Fruit fly (Drosophila melanogaster) whole organism, embryonic: ENCODE data around the gene ry.

Experiments
- Antp ChIP-seq: fragments of 200-800 bp; sonication (Bioruptor generic); optimal IDR thresholded peaks from 3 replicates; lab custom pipeline; 2016; ENCODE audit warnings: missing biosample characterization, missing genetic modification characterization
- CG10267 ChIP-seq: fragments of 200-800 bp; sonication (Bioruptor generic); optimal IDR thresholded peaks from 2 replicates; lab custom pipeline; 2018; ENCODE audit warnings: missing biosample characterization, mild to moderate bottlenecking, missing genetic modification characterization, moderate library complexity
- CG10462 ChIP-seq: fragments of 200-800 bp; sonication (Bioruptor generic); optimal IDR thresholded peaks from 2 replicates; lab custom pipeline; 2016; ENCODE audit warnings: missing biosample characterization, missing genetic modification characterization
- CG12391 ChIP-seq: fragments of 200-800 bp; sonication (Bioruptor generic); optimal IDR thresholded peaks from 3 replicates; lab custom pipeline; 2018; ENCODE audit warnings: missing biosample characterization, mild to moderate bottlenecking, missing genetic modification characterization, moderate library complexity
- CG12744 ChIP-seq: fragments of 200-800 bp; sonication (Bioruptor generic); optimal IDR thresholded peaks from 2 replicates; lab custom pipeline; 2016; ENCODE audit warnings: missing biosample characterization, missing genetic modification characterization
- CG13424 ChIP-seq: fragments of 200-800 bp; sonication (Bioruptor generic); optimal IDR thresholded peaks from 2 replicates; lab custom pipeline; 2019; ENCODE audit warnings: missing biosample characterization, mild to moderate bottlenecking, missing genetic modification characterization, moderate library complexity
- CG14965 ChIP-seq: fragments of 200-800 bp; sonication (Bioruptor generic); optimal IDR thresholded peaks from 2 replicates; lab custom pipeline; 2016; ENCODE audit warnings: missing biosample characterization, missing genetic modification characterization, borderline replicate concordance
- CG15011 ChIP-seq: fragments of 200-800 bp; sonication (Bioruptor generic); optimal IDR thresholded peaks from 3 replicates; lab custom pipeline; 2018; ENCODE audit warnings: missing biosample characterization, mild to moderate bottlenecking, missing genetic modification characterization
- CG15601 ChIP-seq: fragments of 200-800 bp; sonication (Bioruptor generic); optimal IDR thresholded peaks from 3 replicates; lab custom pipeline; 2019; ENCODE audit warnings: missing biosample characterization, mild to moderate bottlenecking, missing genetic modification characterization, moderate library complexity
- CG15696 ChIP-seq: fragments of 200-800 bp; sonication (Bioruptor generic); optimal IDR thresholded peaks from 2 replicates; lab custom pipeline; 2019; ENCODE audit warnings: missing biosample characterization, mild to moderate bottlenecking, missing genetic modification characterization, moderate library complexity
- CG1602 ChIP-seq: fragments of 200-800 bp; sonication (Bioruptor generic); optimal IDR thresholded peaks from 3 replicates; lab custom pipeline; 2016; ENCODE audit warnings: missing biosample characterization, missing genetic modification characterization
- CG16815 ChIP-seq: fragments of 200-800 bp; sonication (Bioruptor generic); optimal IDR thresholded peaks from 3 replicates; lab custom pipeline; 2017; ENCODE audit warnings: missing biosample characterization, mild to moderate bottlenecking, missing genetic modification characterization
- CG17359 ChIP-seq: fragments of 200-800 bp; sonication (Bioruptor generic); optimal IDR thresholded peaks from 3 replicates; lab custom pipeline; 2018; ENCODE audit warnings: missing biosample characterization, mild to moderate bottlenecking, missing genetic modification characterization, moderate library complexity
- CG17361 ChIP-seq: fragments of 200-800 bp; sonication (Bioruptor generic); IDR thresholded peaks from 3 replicates; pipeline ENCODE4 v1.3.6; 2022; ENCODE audit warnings: missing biosample characterization, missing genetic modification characterization
- CG18011 ChIP-seq: fragments of 200-800 bp; sonication (Bioruptor generic); optimal IDR thresholded peaks from 2 replicates; lab custom pipeline; 2017; ENCODE audit warnings: missing biosample characterization, missing genetic modification characterization, mild to moderate bottlenecking, moderate library complexity, missing genotype
- CG18262 ChIP-seq: fragments of 200-800 bp; optimal IDR thresholded peaks from 3 replicates; lab custom pipeline; 2019; ENCODE audit warnings: missing biosample characterization, mild to moderate bottlenecking, missing genetic modification characterization, moderate library complexity
- CG18476 ChIP-seq: fragments of 200-800 bp; sonication (Bioruptor generic); optimal IDR thresholded peaks from 2 replicates; lab custom pipeline; 2016; ENCODE audit warnings: missing biosample characterization, mild to moderate bottlenecking, missing genetic modification characterization
- CG2116 ChIP-seq: fragments of 200-800 bp; sonication (Bioruptor generic); optimal IDR thresholded peaks from 3 replicates; lab custom pipeline; 2018; ENCODE audit warnings: missing biosample characterization, mild to moderate bottlenecking, missing genetic modification characterization
- CG2120 ChIP-seq: fragments of 200-800 bp; sonication (Bioruptor generic); optimal IDR thresholded peaks from 3 replicates; lab custom pipeline; 2016; ENCODE audit warnings: missing biosample characterization, missing genetic modification characterization
- CG33213 ChIP-seq: fragments of 200-800 bp; sonication (Bioruptor generic); optimal IDR thresholded peaks from 3 replicates; lab custom pipeline; 2016; ENCODE audit warnings: missing biosample characterization, missing genetic modification characterization
- CG3847 ChIP-seq: fragments of 200-800 bp; sonication (Bioruptor generic); IDR thresholded peaks from 2 replicates; pipeline ENCODE4 v1.3.6; 2022; ENCODE audit warnings: missing biosample characterization, missing genetic modification characterization
- CG42726 ChIP-seq: fragments of 200-800 bp; sonication (Bioruptor generic); IDR thresholded peaks from 2 replicates; pipeline ENCODE4 v1.3.6; 2022; ENCODE audit warnings: missing biosample characterization, missing genetic modification characterization; ENCODE audit not compliant: partially characterized antibody
- CG8089 ChIP-seq: fragments of 200-800 bp; sonication (Bioruptor generic); optimal IDR thresholded peaks from 3 replicates; lab custom pipeline; 2016; ENCODE audit warnings: missing biosample characterization, missing genetic modification characterization
- CG8924 ChIP-seq: fragments of 200-800 bp; optimal IDR thresholded peaks from 3 replicates; lab custom pipeline; 2019; ENCODE audit warnings: missing biosample characterization, mild to moderate bottlenecking, missing genetic modification characterization, moderate library complexity
- CG9932 ChIP-seq: fragments of 200-800 bp; sonication (Bioruptor generic); IDR thresholded peaks from 2 replicates; pipeline ENCODE4 v1.3.6; 2022; ENCODE audit warnings: missing biosample characterization, missing genetic modification characterization
- Camta ChIP-seq: fragments of 200-800 bp; sonication (Bioruptor generic); optimal IDR thresholded peaks from 2 replicates; lab custom pipeline; 2016; ENCODE audit warnings: missing biosample characterization, missing genetic modification characterization
- Chrac-16 ChIP-seq: fragments of 200-800 bp; sonication (Bioruptor generic); optimal IDR thresholded peaks from 3 replicates; lab custom pipeline; 2016; ENCODE audit warnings: missing biosample characterization, missing genetic modification characterization
- Dek ChIP-seq: fragments of 200-800 bp; sonication (Bioruptor generic); optimal IDR thresholded peaks from 3 replicates; lab custom pipeline; 2019; ENCODE audit warnings: missing biosample characterization, mild to moderate bottlenecking, missing genetic modification characterization, moderate library complexity
- Fer1 ChIP-seq: fragments of 200-800 bp; sonication (Bioruptor generic); optimal IDR thresholded peaks from 2 replicates; lab custom pipeline; 2017; ENCODE audit warnings: missing biosample characterization, mild to moderate bottlenecking, missing genetic modification characterization
- Fer2 ChIP-seq: fragments of 200-800 bp; sonication (Bioruptor generic); optimal IDR thresholded peaks from 2 replicates; lab custom pipeline; 2018; ENCODE audit warnings: missing biosample characterization, mild to moderate bottlenecking, missing genetic modification characterization, moderate library complexity
- HmgZ ChIP-seq: fragments of 200-800 bp; sonication (Bioruptor generic); optimal IDR thresholded peaks from 2 replicates; lab custom pipeline; 2018; ENCODE audit warnings: missing biosample characterization, mild to moderate bottlenecking, missing genetic modification characterization
- Hr3 ChIP-seq: fragments of 200-800 bp; sonication (Bioruptor generic); optimal IDR thresholded peaks from 3 replicates; lab custom pipeline; 2016; ENCODE audit warnings: missing biosample characterization, missing genetic modification characterization
- Myb ChIP-seq: fragments of 200-800 bp; sonication (Bioruptor generic); optimal IDR thresholded peaks from 2 replicates; lab custom pipeline; 2016; ENCODE audit warnings: missing biosample characterization, missing genetic modification characterization
- Rfx ChIP-seq: fragments of 200-800 bp; sonication (Bioruptor generic); IDR thresholded peaks from 2 replicates; pipeline ENCODE4 v1.3.6; 2022; ENCODE audit warnings: missing biosample characterization, missing genetic modification characterization
- Xbp1 ChIP-seq: fragments of 200-800 bp; sonication (Bioruptor generic); optimal IDR thresholded peaks from 3 replicates; lab custom pipeline; 2016; ENCODE audit warnings: missing biosample characterization, mild to moderate bottlenecking, missing genetic modification characterization
- ash1 ChIP-seq: fragments of 200-800 bp; sonication (Bioruptor generic); optimal IDR thresholded peaks from 2 replicates; lab custom pipeline; 2018; ENCODE audit warnings: missing biosample characterization, mild to moderate bottlenecking, missing genetic modification characterization
- az2 ChIP-seq: fragments of 200-800 bp; sonication (Bioruptor generic); optimal IDR thresholded peaks from 3 replicates; lab custom pipeline; 2016; ENCODE audit warnings: missing biosample characterization, missing genetic modification characterization
- bab2 ChIP-seq: fragments of 200-800 bp; sonication (Bioruptor generic); optimal IDR thresholded peaks from 2 replicates; lab custom pipeline; 2016; ENCODE audit warnings: missing biosample characterization, missing genetic modification characterization
- bsh ChIP-seq, 2 experiments: fragments of 200-800 bp; sonication (Bioruptor generic); optimal IDR thresholded peaks; 2 replicates each; lab custom pipeline; 2017 to 2018; ENCODE audit warnings: mild to moderate bottlenecking in 2 of 2, missing biosample characterization in 2 of 2, missing genetic modification characterization in 2 of 2, moderate library complexity in 1 of 2
- chn ChIP-seq: fragments of 200-800 bp; sonication (Bioruptor generic); optimal IDR thresholded peaks from 2 replicates; lab custom pipeline; 2016; ENCODE audit warnings: missing biosample characterization, missing genetic modification characterization
- dpn ChIP-seq, 2 experiments: fragments of 200-800 bp; sonication (Bioruptor generic); optimal IDR thresholded peaks; 3 replicates each; lab custom pipeline; 2016; ENCODE audit warnings: missing biosample characterization in 2 of 2, missing genetic modification characterization in 2 of 2
- inv ChIP-seq: fragments of 200-800 bp; sonication (Bioruptor generic); IDR thresholded peaks from 2 replicates; pipeline ENCODE4 v1.3.6; 2022; ENCODE audit warnings: missing biosample characterization, missing genetic modification characterization; ENCODE audit not compliant: partially characterized antibody
- knrl ChIP-seq: fragments of 200-800 bp; sonication (Bioruptor generic); IDR thresholded peaks from 3 replicates; pipeline ENCODE4 v1.3.6; 2022; ENCODE audit warnings: missing biosample characterization, missing genetic modification characterization; ENCODE audit not compliant: partially characterized antibody
- nmo ChIP-seq: fragments of 200-800 bp; sonication (Bioruptor generic); optimal IDR thresholded peaks from 2 replicates; lab custom pipeline; 2018; ENCODE audit warnings: missing biosample characterization, mild to moderate bottlenecking, missing genetic modification characterization, moderate library complexity
- phol ChIP-seq: fragments of 200-800 bp; sonication (Bioruptor generic); optimal IDR thresholded peaks from 3 replicates; lab custom pipeline; 2018; ENCODE audit warnings: missing biosample characterization, mild to moderate bottlenecking, missing genetic modification characterization, moderate library complexity
- pnt ChIP-seq: fragments of 200-800 bp; sonication (Bioruptor generic); optimal IDR thresholded peaks from 3 replicates; lab custom pipeline; 2016; ENCODE audit warnings: missing biosample characterization, missing genetic modification characterization
- pzg ChIP-seq: fragments of 200-800 bp; sonication (Bioruptor generic); optimal IDR thresholded peaks from 3 replicates; lab custom pipeline; 2018; ENCODE audit warnings: missing biosample characterization, mild to moderate bottlenecking, missing genetic modification characterization, moderate library complexity
- slbo ChIP-seq: fragments of 200-800 bp; sonication (Bioruptor generic); IDR thresholded peaks from 2 replicates; pipeline ENCODE4 v1.3.6; 2022; ENCODE audit warnings: missing biosample characterization, missing genetic modification characterization
- slou ChIP-seq: fragments of 200-800 bp; sonication (Bioruptor generic); optimal IDR thresholded peaks from 3 replicates; lab custom pipeline; 2016; ENCODE audit warnings: missing biosample characterization, missing genetic modification characterization
- wek ChIP-seq: fragments of 200-800 bp; sonication (Bioruptor generic); optimal IDR thresholded peaks from 3 replicates; lab custom pipeline; 2018; ENCODE audit warnings: missing biosample characterization, mild to moderate bottlenecking, missing genetic modification characterization, moderate library complexity

The ry gene

dm6 chr3R:13078263-13078662 is 45.9 kb downstream of the ry start (continued):
- peak; percentile 7 for TF ChIP-seq slou (GFP tag; lab: Kevin White, UChicago)
- no peak for TF ChIP-seq CG8924
- TF ChIP-seq pnt (GFP tag; lab: Kevin White, UChicago), result peak; percentile 17
- peak; percentile 16 to 55 for TF ChIP-seq dpn (GFP tag; optimal IDR thresholded peaks at IDR 0.05; lab: Kevin White, UChicago)
- no peak for TF ChIP-seq CG18476 (GFP tag; lab: Kevin White, UChicago)
- TF ChIP-seq CG18262 (tag; lab: Kevin White, UChicago), result peak; percentile 9
- peak; percentile 90 for TF ChIP-seq Myb (GFP tag; lab: Kevin White, UChicago)
- TF ChIP-seq ash1 (GFP tag; lab: Kevin White, UChicago), result no peak
- TF ChIP-seq CG13424 (tag; lab: Kevin White, UChicago), result peak; percentile 46
- TF ChIP-seq Dek (tag; lab: Kevin White, UChicago), result peak; percentile 30
- peak in 1 of 2 experiments; percentile 20 for TF ChIP-seq bsh (GFP tag; optimal IDR thresholded peaks at IDR 0.05; lab: Kevin White, UChicago)
- peak; percentile 12 for TF ChIP-seq CG12391 (tag; lab: Kevin White, UChicago)
- TF ChIP-seq Fer1 (GFP tag; lab: Kevin White, UChicago), result no peak
- TF ChIP-seq nmo, result peak; percentile 34
- TF ChIP-seq CG15601, result peak; percentile 49
- no peak for TF ChIP-seq CG15011 (GFP tag; lab: Kevin White, UChicago)
- no peak for TF ChIP-seq CG10462
- peak; percentile 36 for TF ChIP-seq CG1602
- peak; percentile 53; the same call in 2 of the 3 replicates for TF ChIP-seq CG17361 (GFP tag; lab: Robert Waterston, UW)
- TF ChIP-seq az2 (GFP tag; lab: Kevin White, UChicago), result peak; percentile 38
- peak; percentile 14 for TF ChIP-seq CG17359
- TF ChIP-seq Chrac-16 (GFP tag; lab: Kevin White, UChicago), result peak; percentile 8
- TF ChIP-seq CG2120 (GFP tag; lab: Kevin White, UChicago), result peak; percentile 46
- TF ChIP-seq CG15696 (tag; lab: Kevin White, UChicago), result peak; percentile 44
- TF ChIP-seq Rfx, result peak; percentile 54
- TF ChIP-seq knrl (GFP tag; lab: Robert Waterston, UW), result peak; percentile 62; the same call in 1 of the 3 replicates
- TF ChIP-seq CG12744 (GFP tag; lab: Kevin White, UChicago), result peak; percentile 39
- peak; percentile 14 for TF ChIP-seq chn (GFP tag; lab: Kevin White, UChicago)
- TF ChIP-seq CG18011 (GFP tag; lab: Kevin White, UChicago), result no peak
- peak; percentile 46; the same call in 1 of the 2 replicates for TF ChIP-seq slbo (GFP tag; lab: Robert Waterston, UW)
- peak; percentile 70 for TF ChIP-seq HmgZ (tag; lab: Kevin White, UChicago)
- TF ChIP-seq CG16815 (GFP tag; lab: Kevin White, UChicago), result no peak
- peak; percentile 22 for TF ChIP-seq phol (tag; lab: Kevin White, UChicago)
- no peak for TF ChIP-seq Fer2 (tag; lab: Kevin White, UChicago)
- TF ChIP-seq Antp (GFP tag; lab: Kevin White, UChicago), result no peak
- peak; percentile 5 for TF ChIP-seq pzg (GFP tag; lab: Kevin White, UChicago)
- TF ChIP-seq CG14965 (GFP tag; lab: Kevin White, UChicago), result no peak
- TF ChIP-seq CG8089, result peak; percentile 20
- peak; percentile 42 for TF ChIP-seq CG10267 (tag; lab: Kevin White, UChicago)
- TF ChIP-seq Xbp1 (GFP tag; lab: Kevin White, UChicago), result peak; percentile 64
- TF ChIP-seq bab2 (GFP tag; lab: Kevin White, UChicago), result peak; percentile 5
- peak; percentile 56 for TF ChIP-seq CG33213 (GFP tag; lab: Kevin White, UChicago)
- TF ChIP-seq wek, result no peak
- peak; percentile 63 for TF ChIP-seq CG9932 (GFP tag; lab: Robert Waterston, UW)
- peak; percentile 7 for TF ChIP-seq CG2116
- 0 out of 2 replicates have a peak, but pooled peaks have one; percentile 11 for TF ChIP-seq CG3847 (GFP tag; lab: Robert Waterston, UW)
- TF ChIP-seq CG42726 (GFP tag; lab: Robert Waterston, UW), result peak; percentile 79
- TF ChIP-seq inv (GFP tag; lab: Robert Waterston, UW), result peak; percentile 46; the same call in 1 of the 2 replicates
- TF ChIP-seq Camta, result peak; percentile 13
- peak; percentile 2 for TF ChIP-seq Hr3 (GFP tag; lab: Kevin White, UChicago)
